Worm (Caenorhabditis elegans) whole organism, L1 larva: Measurements from ENCODE around the gene klp-7.

Experiments used
- F16B12.6 ChIP-seq: fragments of 150-350 bp; optimal IDR thresholded peaks from 2 replicates; lab custom pipeline; 2014; ENCODE audit warnings: missing biosample characterization, missing genetic modification characterization
- ama-1 ChIP-seq: fragments of 150-350 bp; optimal IDR thresholded peaks from 2 replicates; lab custom pipeline; 2014
- ces-1 ChIP-seq: fragments of 150-350 bp; optimal IDR thresholded peaks from 2 replicates; lab custom pipeline; 2014; ENCODE audit warnings: missing biosample characterization, missing genetic modification reagents, missing genetic modification characterization
- efl-1 ChIP-seq, 4 experiments: fragments of 150-350 bp; optimal IDR thresholded peaks in 3 of 4; peaks in 1 of 4; 1 replicate in 1 of 4; 2 replicates in 3 of 4; lab custom pipeline; 2014; ENCODE audit warnings: missing biosample characterization in 2 of 4, missing genetic modification characterization in 2 of 4, missing genetic modification reagents in 2 of 4
- egl-13 ChIP-seq: sonication (generic microtip); optimal IDR thresholded peaks from 2 replicates; lab custom pipeline; 2016; ENCODE audit warnings: missing genotype, missing genetic modification reagents, missing genetic modification characterization, missing compliant biosample characterization
- elt-2 ChIP-seq: sonication (generic microtip); optimal IDR thresholded peaks from 2 replicates; lab custom pipeline; 2016; ENCODE audit warnings: missing genetic modification characterization, mild to moderate bottlenecking, inconsistent platforms, missing compliant biosample characterization, missing genetic modification reagents
- hlh-4 ChIP-seq: sonication (generic microtip); optimal IDR thresholded peaks from 2 replicates; lab custom pipeline; 2016; ENCODE audit warnings: mild to moderate bottlenecking, missing genetic modification characterization, missing compliant biosample characterization
- hpl-2 ChIP-seq: fragments of 150-350 bp; optimal IDR thresholded peaks from 2 replicates; lab custom pipeline; 2014; ENCODE audit warnings: missing biosample characterization, missing genetic modification reagents, missing genetic modification characterization
- irx-1 ChIP-seq: sonication (generic microtip); optimal IDR thresholded peaks from 2 replicates; lab custom pipeline; 2016; ENCODE audit warnings: missing genetic modification characterization, missing compliant biosample characterization
- lin-14 ChIP-seq: fragments of 200-800 bp; sonication (Bioruptor generic); optimal IDR thresholded peaks from 2 replicates; lab custom pipeline; 2018; ENCODE audit warnings: mild to moderate bottlenecking, missing genetic modification characterization, moderate library complexity, missing compliant biosample characterization
- lin-15B ChIP-seq: fragments of 150-350 bp; sonication (generic microtip); optimal IDR thresholded peaks from 3 replicates; lab custom pipeline; 2014; ENCODE audit warnings: missing biosample characterization, missing genetic modification characterization
- mep-1 ChIP-seq: fragments of 150-350 bp; optimal IDR thresholded peaks from 2 replicates; lab custom pipeline; 2014; ENCODE audit warnings: missing biosample characterization, missing genetic modification characterization
- nhr-11 ChIP-seq: fragments of 150-350 bp; optimal IDR thresholded peaks from 2 replicates; lab custom pipeline; 2014; ENCODE audit warnings: missing biosample characterization, missing genetic modification characterization
- nhr-237 ChIP-seq: fragments of 150-350 bp; optimal IDR thresholded peaks from 2 replicates; lab custom pipeline; 2014; ENCODE audit warnings: missing biosample characterization, missing genetic modification characterization
- nhr-28 ChIP-seq: fragments of 150-350 bp; optimal IDR thresholded peaks from 2 replicates; lab custom pipeline; 2014; ENCODE audit warnings: missing biosample characterization, missing genetic modification characterization
- nhr-47 ChIP-seq: sonication (generic microtip); optimal IDR thresholded peaks from 2 replicates; lab custom pipeline; 2016; ENCODE audit warnings: mild to moderate bottlenecking, missing genetic modification characterization, moderate library complexity, missing compliant biosample characterization
- nhr-71 ChIP-seq: sonication (generic microtip); optimal IDR thresholded peaks from 2 replicates; lab custom pipeline; 2016; ENCODE audit warnings: mild to moderate bottlenecking, missing genetic modification characterization, moderate library complexity, missing compliant biosample characterization
- nhr-90 ChIP-seq: sonication (generic microtip); optimal IDR thresholded peaks from 2 replicates; lab custom pipeline; 2016; ENCODE audit warnings: mild to moderate bottlenecking, missing genetic modification characterization, missing compliant biosample characterization; ENCODE audit not compliant: poor library complexity
- pax-3 ChIP-seq: fragments of 200-800 bp; sonication (Bioruptor generic); optimal IDR thresholded peaks from 2 replicates; lab custom pipeline; 2018; ENCODE audit warnings: mild to moderate bottlenecking, missing genetic modification characterization, moderate library complexity, missing compliant biosample characterization
- tlp-1 ChIP-seq: fragments of 150-350 bp; optimal IDR thresholded peaks from 2 replicates; lab custom pipeline; 2014; ENCODE audit warnings: missing biosample characterization, missing genetic modification characterization
- unc-98 ChIP-seq: fragments of 200-800 bp; sonication (Bioruptor generic); IDR thresholded peaks from 2 replicates; pipeline ENCODE4 v1.3.6; 2022; ENCODE audit warnings: missing genetic modification characterization, missing compliant biosample characterization
- xbp-1 ChIP-seq: sonication (generic microtip); optimal IDR thresholded peaks from 2 replicates; lab custom pipeline; 2016; ENCODE audit warnings: missing genetic modification characterization, missing compliant biosample characterization
- ztf-11 ChIP-seq, 2 experiments: sonication (generic microtip); optimal IDR thresholded peaks; 2 replicates each; lab custom pipeline; 2016 to 2017; ENCODE audit warnings: missing genetic modification characterization in 2 of 2, missing biosample characterization in 1 of 2, missing compliant biosample characterization in 1 of 2
- ztf-4 ChIP-seq: fragments of 150-350 bp; optimal IDR thresholded peaks from 2 replicates; lab custom pipeline; 2014; ENCODE audit warnings: missing biosample characterization, missing genetic modification characterization

The klp-7 gene

ce11 chrIII:10856830-10857229 lies 51.1 kb downstream of the klp-7 start (continued):
- TF ChIP-seq ztf-11 (tag; optimal IDR thresholded peaks at IDR 0.05; lab: Kevin White, UChicago), result peak in 1 of 2 experiments; percentile 80
- TF ChIP-seq pax-3 (tag; lab: Kevin White, UChicago), result peak; percentile 11
- peak; percentile 26 to 62 for TF ChIP-seq efl-1 (optimal IDR thresholded peaks at IDR 0.05; lab: Kevin White, UChicago)
- TF ChIP-seq efl-1 (GFP tag; optimal IDR thresholded peaks at IDR 0.05 in 1 of 2; lab: Kevin White, UChicago), result peak in 1 of 2 experiments; percentile 62
- peak; percentile 51 for TF ChIP-seq nhr-47 (tag; lab: Kevin White, UChicago)
- TF ChIP-seq irx-1 (tag; lab: Kevin White, UChicago), result no peak
- no peak for TF ChIP-seq ces-1 (GFP tag; lab: Kevin White, UChicago)
- peak; percentile 16 for TF ChIP-seq elt-2 (tag; lab: Kevin White, UChicago)
- TF ChIP-seq lin-14 (GFP tag; lab: Kevin White, UChicago), result no peak
- TF ChIP-seq mep-1 (tag; lab: Kevin White, UChicago), result no peak
- peak; percentile 29 for TF ChIP-seq xbp-1
- peak; percentile 62 for TF ChIP-seq nhr-90 (tag; lab: Kevin White, UChicago)
- TF ChIP-seq nhr-71 (tag; lab: Kevin White, UChicago), result peak; percentile 57
- peak; percentile 77 for TF ChIP-seq unc-98 (GFP tag; lab: Robert Waterston, UW)
- no peak for TF ChIP-seq ztf-4
- peak; percentile 34 for TF ChIP-seq egl-13 (tag; lab: Kevin White, UChicago)
- no peak for TF ChIP-seq hpl-2 (GFP tag; lab: Kevin White, UChicago)
- no peak for TF ChIP-seq tlp-1 (tag; lab: Kevin White, UChicago)
- no peak for TF ChIP-seq nhr-11
- no peak for TF ChIP-seq lin-15B (tag; lab: Kevin White, UChicago)

- no peak for TF ChIP-seq ces-1 (GFP tag; lab: Kevin White, UChicago)
- no peak for TF ChIP-seq ztf-4
- no peak for TF ChIP-seq nhr-237 (tag; lab: Kevin White, UChicago)
- no peak for TF ChIP-seq hlh-4 (tag; lab: Kevin White, UChicago)
- TF ChIP-seq nhr-28, result no peak
- no peak for TF ChIP-seq ama-1
- no peak for TF ChIP-seq F16B12.6 (tag; lab: Kevin White, UChicago)
Observed at ce11 chrIII:10857984-10858383, 52.3 kb downstream of the klp-7 start, which contains the start of gene oxi-1. oxi-1 (plus strand) TSS chrIII:10858284.
